Fruit fly (Drosophila melanogaster): ENCODE measurements around the gene not.

The not gene

DNA sequence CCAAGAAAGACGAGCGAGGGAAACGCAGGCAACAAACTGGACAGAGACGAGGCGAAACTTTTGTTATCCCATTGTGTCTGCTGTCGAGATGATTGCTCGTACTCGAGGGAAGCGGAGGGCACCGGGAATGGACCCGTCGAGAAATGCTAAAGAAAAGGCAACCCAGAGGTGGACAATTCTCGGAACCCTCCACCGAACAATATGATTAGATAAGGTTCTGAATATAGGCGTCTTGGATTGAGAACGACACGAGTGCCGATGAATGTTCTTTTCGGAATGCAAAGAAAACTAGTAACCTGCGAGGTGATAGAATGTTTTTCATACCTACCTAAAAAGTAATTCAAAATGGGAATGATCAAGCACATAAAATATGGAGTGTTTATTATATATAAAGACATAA lies 7.9 kb upstream of the not start:
- TF ChIP-seq Ets96B (tag; optimal IDR thresholded peaks at IDR 0.05) (no peak), CG1621 (tag; optimal IDR thresholded peaks at IDR 0.05) (no peak), CG10631 (GFP tag; optimal IDR thresholded peaks at IDR 0.05) (no peak)

DNA sequence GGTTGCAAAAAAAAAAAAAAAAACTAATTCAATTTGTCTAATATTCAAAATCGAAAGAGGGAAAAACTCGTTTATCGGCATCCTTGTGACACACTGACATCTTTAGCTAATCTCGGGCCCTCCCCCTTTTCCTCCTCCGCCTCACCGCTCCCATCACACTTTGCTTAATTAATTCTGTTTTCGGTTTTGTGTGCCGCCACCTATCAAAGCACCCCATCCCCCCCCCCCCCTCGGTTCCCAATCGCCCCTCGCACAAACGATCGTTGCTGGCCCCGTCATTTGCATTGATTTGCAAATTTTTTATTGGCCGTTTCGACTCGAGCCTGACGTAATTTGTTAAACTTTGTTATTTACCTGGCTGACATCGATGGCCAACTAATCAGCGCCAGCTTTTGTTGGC lies 6.5 kb upstream of the not start:
- peak; percentile 6 for TF ChIP-seq CG6276 (GFP tag; optimal IDR thresholded peaks at IDR 0.05)
- TF ChIP-seq eg (GFP tag; IDR thresholded peaks at IDR 0.05), result 0 out of 3 replicates have a peak, but pooled peaks have one; percentile 15
- TF ChIP-seq Eip78C (GFP tag), result no peak

dm6 chr3L:18627657-18628455 lies 5.9 kb upstream of the not start:
- TF ChIP-seq cyc (GFP tag; optimal IDR thresholded peaks at IDR 0.05), result no peak
- peak; percentile 58 to 69 for TF ChIP-seq ss (GFP tag; optimal IDR thresholded peaks at IDR 0.05)
- TF ChIP-seq CG7368 (GFP tag; optimal IDR thresholded peaks at IDR 0.05), result no peak
- peak; percentile 30 for TF ChIP-seq svp (GFP tag)
- peak; percentile 26 for TF ChIP-seq dac (GFP tag; optimal IDR thresholded peaks at IDR 0.05)
- TF ChIP-seq fkh (GFP tag; optimal IDR thresholded peaks at IDR 0.05), result no peak
- TF ChIP-seq Hr39 (GFP tag; optimal IDR thresholded peaks at IDR 0.05), result no peak
- no peak for TF ChIP-seq OdsH (GFP tag; optimal IDR thresholded peaks at IDR 0.05)
- TF ChIP-seq salr (GFP tag; optimal IDR thresholded peaks at IDR 0.05), result peak in 1 of 2 experiments; percentile 68
- peak; percentile 15 for TF ChIP-seq CG6808 (GFP tag; optimal IDR thresholded peaks at IDR 0.05)
- peak; percentile 1 for TF ChIP-seq CG1621 (tag; optimal IDR thresholded peaks at IDR 0.05)
- TF ChIP-seq Eip75B (GFP tag; optimal IDR thresholded peaks at IDR 0.05), result no peak
- peak; percentile 26; the same call in 1 of the 2 replicates for TF ChIP-seq CG15336 (GFP tag; IDR thresholded peaks at IDR 0.05)
- TF ChIP-seq lz (GFP tag; optimal IDR thresholded peaks at IDR 0.05), result no peak
- TF ChIP-seq Sox102F (GFP tag; optimal IDR thresholded peaks at IDR 0.05), result no peak
- no peak for TF ChIP-seq Met (GFP tag; optimal IDR thresholded peaks at IDR 0.05)
- TF ChIP-seq CG11902 (GFP tag; optimal IDR thresholded peaks at IDR 0.05), result no peak
- peak; percentile 36 for TF ChIP-seq dsx (GFP tag; optimal IDR thresholded peaks at IDR 0.05; ENCODE audit: poor library complexity, severe bottlenecking)
- no peak for TF ChIP-seq CG3032 (tag; optimal IDR thresholded peaks at IDR 0.05)
- TF ChIP-seq CG11294 (GFP tag; IDR thresholded peaks at IDR 0.05), result no peak
- TF ChIP-seq Eip93F (GFP tag; optimal IDR thresholded peaks at IDR 0.05), result no peak
- no peak for TF ChIP-seq CG16779 (tag; optimal IDR thresholded peaks at IDR 0.05)
- TF ChIP-seq CG34406 (GFP tag; optimal IDR thresholded peaks at IDR 0.05), result no peak
- 0 out of 3 replicates have a peak, but pooled peaks have one; percentile 16 for TF ChIP-seq CG6163 (GFP tag; IDR thresholded peaks at IDR 0.05)
- no peak for TF ChIP-seq CG6854 (GFP tag; optimal IDR thresholded peaks at IDR 0.05)
- no peak for TF ChIP-seq achi (GFP tag; optimal IDR thresholded peaks at IDR 0.05)
- TF ChIP-seq fd59A (GFP tag; optimal IDR thresholded peaks at IDR 0.05), result no peak
- peak; percentile 68; the same call in 2 of the 3 replicates for TF ChIP-seq CG8119 (GFP tag; IDR thresholded peaks at IDR 0.05)
- TF ChIP-seq esn (GFP tag; optimal IDR thresholded peaks at IDR 0.05), result no peak
- TF ChIP-seq net (GFP tag; optimal IDR thresholded peaks at IDR 0.05), result no peak
- TF ChIP-seq CG32006 (GFP tag; optimal IDR thresholded peaks at IDR 0.05), result peak; percentile 82
- TF ChIP-seq acj6 (GFP tag; optimal IDR thresholded peaks at IDR 0.05), result no peak
- peak; percentile 67 for TF ChIP-seq Eip78C (GFP tag)
- no peak for TF ChIP-seq CG8632 (GFP tag; optimal IDR thresholded peaks at IDR 0.05)
- no peak for TF ChIP-seq Hr38 (GFP tag; optimal IDR thresholded peaks at IDR 0.05)
- TF ChIP-seq Hr4 (GFP tag; optimal IDR thresholded peaks at IDR 0.05), result peak; percentile 51
- TF ChIP-seq eg (GFP tag; IDR thresholded peaks at IDR 0.05), result no peak; the same call in 2 of the 3 replicates
- TF ChIP-seq CG6792 (GFP tag; optimal IDR thresholded peaks at IDR 0.05), result no peak
- no peak for TF ChIP-seq topi (GFP tag; optimal IDR thresholded peaks at IDR 0.05)
- TF ChIP-seq CG4318 (GFP tag; optimal IDR thresholded peaks at IDR 0.05), result peak; percentile 51
- no peak for TF ChIP-seq Blimp-1 (GFP tag; optimal IDR thresholded peaks at IDR 0.05)
- TF ChIP-seq CG10669 (GFP tag; optimal IDR thresholded peaks at IDR 0.05), result no peak
- peak; percentile 74 for TF ChIP-seq CG6276 (GFP tag; optimal IDR thresholded peaks at IDR 0.05)
- TF ChIP-seq Gug (GFP tag; IDR thresholded peaks at IDR 0.05), result no peak

Measured in whole organism, prepupa.